Fruit fly (Drosophila melanogaster) whole organism, embryonic: ENCODE results near the gene CG33107.

ENCODE experiments used
- Adf1 ChIP-seq: fragments of 200-800 bp; sonication (Bioruptor generic); IDR thresholded peaks from 2 replicates; pipeline ENCODE4 v1.3.6; 2022; ENCODE audit warnings: missing biosample characterization, missing genetic modification characterization
- Awh ChIP-seq: fragments of 200-800 bp; sonication (Bioruptor generic); IDR thresholded peaks from 2 replicates; pipeline ENCODE4, ENCODE4 v1.3.6; 2022; ENCODE audit warnings: missing biosample characterization, missing genetic modification characterization
- CG10267 ChIP-seq: fragments of 200-800 bp; sonication (Bioruptor generic); optimal IDR thresholded peaks from 2 replicates; lab custom pipeline; 2018; ENCODE audit warnings: missing biosample characterization, mild to moderate bottlenecking, missing genetic modification characterization, moderate library complexity
- CG11247 ChIP-seq: fragments of 200-800 bp; sonication (Bioruptor generic); IDR thresholded peaks from 2 replicates; pipeline ENCODE4 v1.3.6; 2022; ENCODE audit warnings: missing biosample characterization, missing genetic modification characterization
- CG11504 ChIP-seq: fragments of 200-800 bp; sonication (Bioruptor generic); optimal IDR thresholded peaks from 3 replicates; lab custom pipeline; 2019; ENCODE audit warnings: missing biosample characterization, mild to moderate bottlenecking, missing genetic modification characterization, moderate library complexity
- CG12391 ChIP-seq: fragments of 200-800 bp; sonication (Bioruptor generic); optimal IDR thresholded peaks from 3 replicates; lab custom pipeline; 2018; ENCODE audit warnings: missing biosample characterization, mild to moderate bottlenecking, missing genetic modification characterization, moderate library complexity
- CG14014 ChIP-seq: fragments of 200-800 bp; sonication (Bioruptor generic); IDR thresholded peaks from 2 replicates; pipeline ENCODE4 v1.3.6; 2022; ENCODE audit warnings: missing biosample characterization, missing genetic modification characterization
- CG17361 ChIP-seq: fragments of 200-800 bp; sonication (Bioruptor generic); IDR thresholded peaks from 3 replicates; pipeline ENCODE4 v1.3.6; 2022; ENCODE audit warnings: missing biosample characterization, missing genetic modification characterization
- CG17568 ChIP-seq: fragments of 200-800 bp; sonication (Bioruptor generic); optimal IDR thresholded peaks from 2 replicates; lab custom pipeline; 2018; ENCODE audit warnings: missing biosample characterization, mild to moderate bottlenecking, missing genetic modification characterization, moderate library complexity
- CG18011 ChIP-seq: fragments of 200-800 bp; sonication (Bioruptor generic); optimal IDR thresholded peaks from 2 replicates; lab custom pipeline; 2017; ENCODE audit warnings: missing biosample characterization, missing genetic modification characterization, mild to moderate bottlenecking, moderate library complexity, missing genotype
- CG2678 ChIP-seq: fragments of 200-800 bp; sonication (Bioruptor generic); optimal IDR thresholded peaks from 3 replicates; lab custom pipeline; 2019; ENCODE audit warnings: missing biosample characterization, mild to moderate bottlenecking, missing genetic modification characterization, moderate library complexity
- CG30431 ChIP-seq: fragments of 200-800 bp; sonication (Bioruptor generic); optimal IDR thresholded peaks from 2 replicates; lab custom pipeline; 2017; ENCODE audit warnings: missing biosample characterization, missing genetic modification characterization
- CG31365 ChIP-seq: fragments of 200-800 bp; sonication (Bioruptor generic); optimal IDR thresholded peaks from 2 replicates; lab custom pipeline; 2018; ENCODE audit warnings: missing biosample characterization, mild to moderate bottlenecking, missing genetic modification characterization
- CG31441 ChIP-seq: fragments of 200-800 bp; sonication (Bioruptor generic); IDR thresholded peaks from 2 replicates; pipeline ENCODE4 v1.3.6; 2022; ENCODE audit warnings: missing biosample characterization, missing genetic modification characterization
- CG4328 ChIP-seq: fragments of 200-800 bp; sonication (Bioruptor generic); optimal IDR thresholded peaks from 3 replicates; lab custom pipeline; 2017; ENCODE audit warnings: missing biosample characterization, missing genetic modification reagents, missing genetic modification characterization
- CG7556 ChIP-seq: fragments of 200-800 bp; sonication (Bioruptor generic); optimal IDR thresholded peaks from 2 replicates; lab custom pipeline; 2017; ENCODE audit warnings: missing biosample characterization, mild to moderate bottlenecking, missing genetic modification characterization
- CG7745 ChIP-seq: fragments of 200-800 bp; sonication (Bioruptor generic); optimal IDR thresholded peaks from 2 replicates; lab custom pipeline; 2018; ENCODE audit warnings: missing biosample characterization, mild to moderate bottlenecking, missing genetic modification characterization, moderate library complexity
- CG7839 ChIP-seq: fragments of 200-800 bp; sonication (Bioruptor generic); optimal IDR thresholded peaks from 3 replicates; lab custom pipeline; 2018; ENCODE audit warnings: missing biosample characterization, mild to moderate bottlenecking, missing genetic modification characterization, moderate library complexity
- CG9727 ChIP-seq: fragments of 200-800 bp; sonication (Bioruptor generic); optimal IDR thresholded peaks from 3 replicates; lab custom pipeline; 2017; ENCODE audit warnings: missing biosample characterization, mild to moderate bottlenecking, missing genetic modification characterization
- CG9817 ChIP-seq: fragments of 200-800 bp; sonication (Bioruptor generic); optimal IDR thresholded peaks from 2 replicates; lab custom pipeline; 2018; ENCODE audit warnings: missing biosample characterization, mild to moderate bottlenecking, missing genetic modification characterization, moderate library complexity
- CrebB ChIP-seq: fragments of 200-800 bp; sonication (Bioruptor generic); optimal IDR thresholded peaks from 3 replicates; lab custom pipeline; 2018; ENCODE audit warnings: missing biosample characterization, mild to moderate bottlenecking, missing genetic modification characterization
- Dip2 ChIP-seq: fragments of 200-800 bp; sonication (Bioruptor generic); IDR thresholded peaks from 2 replicates; pipeline ENCODE4 v1.3.6; 2022; ENCODE audit warnings: missing biosample characterization, missing genetic modification characterization
- Dll ChIP-seq: fragments of 200-800 bp; sonication (Bioruptor generic); IDR thresholded peaks from 4 replicates; pipeline ENCODE4 v1.3.6; 2022; ENCODE audit warnings: missing biosample characterization, missing genetic modification characterization; ENCODE audit not compliant: partially characterized antibody
- Dp ChIP-seq: fragments of 200-800 bp; sonication (Bioruptor generic); optimal IDR thresholded peaks from 2 replicates; lab custom pipeline; 2018; ENCODE audit warnings: missing biosample characterization, mild to moderate bottlenecking, missing genetic modification characterization, moderate library complexity
- E2f2 ChIP-seq: fragments of 200-800 bp; sonication (Bioruptor generic); IDR thresholded peaks from 2 replicates; pipeline ENCODE4 v1.3.6; 2022; ENCODE audit warnings: missing biosample characterization, missing genetic modification characterization
- Hsf ChIP-seq: fragments of 200-800 bp; sonication (Bioruptor generic); optimal IDR thresholded peaks from 3 replicates; lab custom pipeline; 2016; ENCODE audit warnings: missing biosample characterization, missing genetic modification characterization
- Kr ChIP-seq: fragments of 200-800 bp; sonication (Bioruptor generic); optimal IDR thresholded peaks from 2 replicates; lab custom pipeline; 2017; ENCODE audit warnings: missing biosample characterization, mild to moderate bottlenecking, missing genetic modification characterization
- Oaz ChIP-seq: fragments of 200-800 bp; sonication (Bioruptor generic); IDR thresholded peaks from 2 replicates; pipeline ENCODE4 v1.3.6; 2022; ENCODE audit warnings: missing biosample characterization, missing genetic modification characterization
- Pdp1 ChIP-seq, 2 experiments: fragments of 200-800 bp; sonication (Bioruptor generic); optimal IDR thresholded peaks; 3 replicates each; lab custom pipeline; 2016; ENCODE audit warnings: missing biosample characterization in 2 of 2, missing genetic modification characterization in 2 of 2, mild to moderate bottlenecking in 1 of 2, moderate library complexity in 1 of 2
- Rx ChIP-seq: fragments of 200-800 bp; sonication (Bioruptor generic); IDR thresholded peaks from 2 replicates; pipeline ENCODE4 v1.3.6; 2022; ENCODE audit warnings: missing biosample characterization, missing genetic modification characterization
- ato ChIP-seq: fragments of 200-800 bp; sonication (Bioruptor generic); IDR thresholded peaks from 2 replicates; pipeline ENCODE4 v1.3.6; 2022; ENCODE audit warnings: missing biosample characterization, missing genetic modification characterization; ENCODE audit not compliant: partially characterized antibody
- bbx ChIP-seq: fragments of 200-800 bp; sonication (Bioruptor generic); IDR thresholded peaks from 2 replicates; pipeline ENCODE4 v1.3.6; 2022; ENCODE audit warnings: missing biosample characterization, missing genetic modification characterization; ENCODE audit not compliant: partially characterized antibody
- crol ChIP-seq: fragments of 200-800 bp; sonication (Bioruptor generic); IDR thresholded peaks from 2 replicates; pipeline ENCODE4 v1.3.6; 2022; ENCODE audit warnings: missing biosample characterization, missing genetic modification characterization
- da ChIP-seq: fragments of 200-800 bp; sonication (Bioruptor generic); optimal IDR thresholded peaks from 2 replicates; lab custom pipeline; 2016; ENCODE audit warnings: missing biosample characterization, missing genetic modification characterization
- gem ChIP-seq: fragments of 200-800 bp; sonication (Bioruptor generic); optimal IDR thresholded peaks from 2 replicates; lab custom pipeline; 2019; ENCODE audit warnings: missing biosample characterization, mild to moderate bottlenecking, missing genetic modification characterization, moderate library complexity
- gt ChIP-seq: fragments of 200-800 bp; sonication (Bioruptor generic); IDR thresholded peaks from 2 replicates; pipeline ENCODE4 v1.3.6; 2022; ENCODE audit warnings: missing biosample characterization, missing genetic modification characterization
- jing ChIP-seq: fragments of 200-800 bp; sonication (Bioruptor generic); optimal IDR thresholded peaks from 2 replicates; lab custom pipeline; 2018; ENCODE audit warnings: missing biosample characterization, mild to moderate bottlenecking, missing genetic modification characterization
- jumu ChIP-seq: fragments of 200-800 bp; sonication (Bioruptor generic); optimal IDR thresholded peaks from 3 replicates; lab custom pipeline; 2016; ENCODE audit warnings: missing biosample characterization, missing genetic modification characterization
- lbe ChIP-seq: fragments of 200-800 bp; sonication (Bioruptor generic); optimal IDR thresholded peaks from 2 replicates; lab custom pipeline; 2016; ENCODE audit warnings: missing biosample characterization, mild to moderate bottlenecking, missing genetic modification characterization
- nmo ChIP-seq: fragments of 200-800 bp; sonication (Bioruptor generic); optimal IDR thresholded peaks from 2 replicates; lab custom pipeline; 2018; ENCODE audit warnings: missing biosample characterization, mild to moderate bottlenecking, missing genetic modification characterization, moderate library complexity
- phol ChIP-seq: fragments of 200-800 bp; sonication (Bioruptor generic); optimal IDR thresholded peaks from 3 replicates; lab custom pipeline; 2018; ENCODE audit warnings: missing biosample characterization, mild to moderate bottlenecking, missing genetic modification characterization, moderate library complexity
- pros ChIP-seq: fragments of 200-800 bp; sonication (Bioruptor generic); optimal IDR thresholded peaks from 3 replicates; lab custom pipeline; 2019; ENCODE audit warnings: missing biosample characterization, mild to moderate bottlenecking, missing genetic modification characterization, moderate library complexity
- sc ChIP-seq, 3 experiments: fragments of >200 bp in 2 of 3; fragments of 200-800 bp in 1 of 3; sonication (Bioruptor generic) in 1 of 3; optimal IDR thresholded peaks; 2 replicates in 2 of 3; 3 replicates in 1 of 3; lab custom pipeline; 2017; ENCODE audit warnings: mild to moderate bottlenecking in 1 of 3, missing biosample characterization in 1 of 3, missing genetic modification characterization in 1 of 3, missing genetic modification reagents in 1 of 3
- sens ChIP-seq: fragments of 200-800 bp; sonication (Bioruptor generic); peaks from one replicate; lab custom pipeline; 2016; ENCODE audit warnings: missing biosample characterization, missing genetic modification characterization
- shn ChIP-seq: fragments of 200-800 bp; sonication (Bioruptor generic); optimal IDR thresholded peaks from 3 replicates; lab custom pipeline; 2016; ENCODE audit warnings: missing biosample characterization, missing genetic modification characterization
- sqz ChIP-seq: fragments of 200-800 bp; sonication (Bioruptor generic); optimal IDR thresholded peaks from 3 replicates; lab custom pipeline; 2018; ENCODE audit warnings: missing biosample characterization, mild to moderate bottlenecking, missing genetic modification characterization
- sr ChIP-seq: fragments of 200-800 bp; sonication (Bioruptor generic); IDR thresholded peaks from 3 replicates; pipeline ENCODE4 v1.3.6; 2022; ENCODE audit warnings: missing biosample characterization, missing genetic modification characterization
- tio ChIP-seq: fragments of 200-800 bp; sonication (Bioruptor generic); optimal IDR thresholded peaks from 2 replicates; lab custom pipeline; 2017; ENCODE audit warnings: missing biosample characterization, missing genetic modification characterization, inconsistent platforms
- twi ChIP-seq: fragments of 200-800 bp; optimal IDR thresholded peaks from 2 replicates; lab custom pipeline; 2019; ENCODE audit warnings: missing biosample characterization, mild to moderate bottlenecking, missing genetic modification characterization, moderate library complexity
- wdn ChIP-seq: fragments of 200-800 bp; sonication (Bioruptor generic); IDR thresholded peaks from 2 replicates; pipeline ENCODE4 v1.3.6; 2022; ENCODE audit warnings: missing biosample characterization, missing genetic modification characterization

Gene CG33107

dm6 chr3R:22629174-22629573 is 44.7 kb upstream of the CG33107 start (continued):
- TF ChIP-seq CG30431 (GFP tag; lab: Kevin White, UChicago), result no peak
- no peak for TF ChIP-seq Pdp1 (GFP tag; optimal IDR thresholded peaks at IDR 0.05; lab: Kevin White, UChicago)
- TF ChIP-seq sc (optimal IDR thresholded peaks at IDR 0.05; lab: Kevin White, UChicago), result no peak
- no peak for TF ChIP-seq sc (GFP tag; optimal IDR thresholded peaks at IDR 0.05; lab: Kevin White, UChicago)
- TF ChIP-seq Dp (GFP tag; lab: Kevin White, UChicago), result no peak
- no peak for TF ChIP-seq CG18011 (GFP tag; lab: Kevin White, UChicago)
- no peak for TF ChIP-seq CG31365
- TF ChIP-seq Dll (GFP tag; lab: Robert Waterston, UW), result no peak
- TF ChIP-seq shn, result no peak
- TF ChIP-seq Hsf, result no peak
- TF ChIP-seq pros (GFP tag; lab: Kevin White, UChicago), result no peak
- 0 out of 2 replicates have a peak, but pooled peaks have one; percentile 20 for TF ChIP-seq CG31441 (GFP tag; lab: Robert Waterston, UW)
- no peak for TF ChIP-seq CrebB (tag; lab: Kevin White, UChicago)
- TF ChIP-seq CG10267 (tag; lab: Kevin White, UChicago), result peak; percentile 1
- TF ChIP-seq CG14014, result no peak
- TF ChIP-seq jumu, result no peak
- TF ChIP-seq crol (GFP tag; lab: Robert Waterston, UW), result no peak
- TF ChIP-seq Oaz, result no peak
- no peak for TF ChIP-seq CG4328 (GFP tag; lab: Kevin White, UChicago)
- no peak for TF ChIP-seq CG11247 (GFP tag; lab: Robert Waterston, UW)
- no peak for TF ChIP-seq sens (GFP tag; lab: Kevin White, UChicago)
- no peak for TF ChIP-seq ato
- TF ChIP-seq gt (GFP tag; lab: Robert Waterston, UW), result no peak
- no peak for TF ChIP-seq Kr
- no peak for TF ChIP-seq tio (GFP tag; lab: Kevin White, UChicago)
- no peak for TF ChIP-seq Adf1 (GFP tag; lab: Robert Waterston, UW)
- no peak for TF ChIP-seq CG7745
- TF ChIP-seq Dip2 (GFP tag; lab: Robert Waterston, UW), result no peak
- no peak for TF ChIP-seq lbe (GFP tag; lab: Kevin White, UChicago)
- peak; percentile 48 for TF ChIP-seq CG11504 (tag; lab: Kevin White, UChicago)
- TF ChIP-seq sqz (GFP tag; lab: Kevin White, UChicago), result no peak
- no peak for TF ChIP-seq CG17568 (GFP tag; lab: Kevin White, UChicago)
- TF ChIP-seq E2f2 (GFP tag; lab: Robert Waterston, UW), result no peak
- TF ChIP-seq bbx, result no peak
- no peak for TF ChIP-seq phol (tag; lab: Kevin White, UChicago)
- no peak for TF ChIP-seq da (GFP tag; lab: Kevin White, UChicago)
- TF ChIP-seq Awh, result no peak
- no peak for TF ChIP-seq jing (GFP tag; lab: Kevin White, UChicago)
- no peak for TF ChIP-seq Rx (GFP tag; lab: Robert Waterston, UW)
- no peak for TF ChIP-seq CG9817 (tag; lab: Kevin White, UChicago)
- no peak for TF ChIP-seq wdn
- TF ChIP-seq CG7556 (GFP tag; lab: Kevin White, UChicago), result peak; percentile 36
- TF ChIP-seq CG7839 (tag; lab: Kevin White, UChicago), result peak; percentile 23
- 0 out of 3 replicates have a peak, but pooled peaks have one; percentile 25 for TF ChIP-seq CG17361 (GFP tag; lab: Robert Waterston, UW)
- TF ChIP-seq gem, result peak; percentile 62
- no peak for TF ChIP-seq CG9727
- peak; percentile 19 for TF ChIP-seq CG12391 (tag; lab: Kevin White, UChicago)
- no peak for TF ChIP-seq sr
- no peak for TF ChIP-seq twi (tag; lab: Kevin White, UChicago)
- TF ChIP-seq nmo, result peak; percentile 18
- peak; percentile 31 for TF ChIP-seq CG2678 (tag; lab: Kevin White, UChicago)
